Worm (Caenorhabditis elegans): Measurements from ENCODE around the gene rab-7.

rab-7 gene

DNA sequence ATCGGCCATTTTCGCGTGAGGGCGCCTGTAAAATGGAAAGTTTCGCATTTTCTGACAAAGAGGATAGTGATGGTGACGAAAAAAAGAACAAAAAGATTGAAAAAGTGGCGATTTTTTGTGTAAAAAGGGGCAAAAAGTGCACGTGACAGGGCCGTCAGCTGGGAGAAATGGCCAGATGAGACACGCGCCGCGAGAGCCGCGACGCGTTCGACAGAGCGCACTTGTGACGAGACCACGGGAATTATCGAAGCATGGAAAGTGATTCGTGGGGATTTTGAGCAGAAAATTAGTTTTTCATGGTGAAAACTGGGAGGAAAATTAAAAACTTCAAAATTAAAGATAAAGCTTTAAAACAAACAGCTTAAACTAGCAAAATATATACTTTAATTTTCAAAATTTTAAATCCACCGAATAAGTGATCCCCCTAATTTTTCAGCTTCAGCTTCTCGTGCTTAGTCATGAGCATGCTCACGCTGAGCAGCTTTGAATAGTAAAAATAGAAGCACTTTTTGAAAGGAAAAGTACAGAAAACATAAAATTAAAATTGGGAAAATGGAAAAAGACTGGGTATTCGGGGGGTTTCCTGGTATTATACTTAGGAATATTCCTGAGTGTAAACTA lies 886 bp upstream of the rab-7 start, which contains the start of gene W03C9.5 (continued):
- TF ChIP-seq ceh-9 (tag; optimal IDR thresholded peaks at IDR 0.05): no peak
- TF ChIP-seq R02D3.7 (tag; optimal IDR thresholded peaks at IDR 0.05): peak; percentile 78
- peak; percentile 86 for TF ChIP-seq nhr-23 (tag; optimal IDR thresholded peaks at IDR 0.05)
- TF ChIP-seq tbx-2 (tag; optimal IDR thresholded peaks at IDR 0.05): peak; percentile 54
- TF ChIP-seq elt-2 (tag; optimal IDR thresholded peaks at IDR 0.05): peak; percentile 77
- peak; percentile 29 for TF ChIP-seq elt-1 (tag; optimal IDR thresholded peaks at IDR 0.05)
- TF ChIP-seq lin-15B (tag; optimal IDR thresholded peaks at IDR 0.05): peak; percentile 98

DNA sequence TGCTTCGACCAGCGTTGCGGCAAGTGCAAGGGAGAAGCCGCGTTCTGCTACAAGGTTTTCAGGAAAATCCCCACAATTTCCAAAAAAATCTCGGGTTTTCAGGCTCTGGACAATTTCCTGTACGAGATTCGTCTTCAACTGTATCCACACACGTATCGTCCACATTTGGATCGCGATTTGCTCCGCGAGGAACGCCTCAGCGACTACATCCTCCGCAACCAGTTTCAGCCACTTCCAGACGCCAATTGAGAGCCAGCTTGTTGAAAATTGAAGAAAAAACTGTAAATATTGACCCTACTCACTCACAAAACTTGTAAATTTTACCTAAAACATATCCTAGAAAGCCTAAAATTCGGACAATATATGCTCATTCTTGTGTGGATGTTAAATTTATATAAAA lies 1.9 kb downstream of the rab-7 start:
- TF ChIP-seq ceh-82 (tag; optimal IDR thresholded peaks at IDR 0.05) (no peak), hmg-11 (tag; optimal IDR thresholded peaks at IDR 0.05) (no peak), pqm-1 (tag; optimal IDR thresholded peaks at IDR 0.05) (no peak), nhr-28 (tag; optimal IDR thresholded peaks at IDR 0.05) (no peak), nhr-25 (tag; optimal IDR thresholded peaks at IDR 0.05) (no peak), nhr-23 (tag; optimal IDR thresholded peaks at IDR 0.05) (no peak), lsy-12 (tag; optimal IDR thresholded peaks at IDR 0.05) (peak; percentile 10), lin-39 (tag; optimal IDR thresholded peaks at IDR 0.05) (no peak), jun-1 (tag; optimal IDR thresholded peaks at IDR 0.05) (no peak), ama-1 (optimal IDR thresholded peaks at IDR 0.05) (peak; percentile 65), ceh-28 (tag; optimal IDR thresholded peaks at IDR 0.05) (no peak), unc-62 (GFP tag; optimal IDR thresholded peaks at IDR 0.05) (no peak), ztf-11 (tag; optimal IDR thresholded peaks at IDR 0.05) (no peak)

DNA sequence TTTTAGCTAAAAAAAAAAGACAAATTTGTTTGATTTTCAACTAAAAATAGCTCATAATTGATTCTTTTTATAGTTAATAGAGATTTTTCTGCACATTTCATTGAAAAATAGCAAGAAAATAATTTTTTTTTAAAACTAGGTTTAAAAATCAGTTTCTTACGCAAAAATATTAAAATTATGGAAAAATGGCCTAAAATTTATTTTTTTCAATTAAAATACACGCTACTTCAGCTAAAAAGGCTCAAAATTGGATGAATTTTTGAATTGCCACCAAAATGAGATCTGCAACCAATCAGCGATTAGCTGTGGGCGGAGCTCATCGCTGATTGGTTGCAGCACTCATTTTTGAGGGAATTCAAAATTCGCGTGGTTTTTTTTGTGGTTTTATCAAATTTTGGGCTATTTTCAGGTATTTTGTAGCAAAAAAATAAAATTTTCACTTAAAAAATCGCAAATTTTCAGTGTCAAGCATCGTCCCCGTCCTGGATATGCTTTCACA lies 3.5 kb downstream of the rab-7 start:
- peak; percentile 79 for TF ChIP-seq nfya-1 (tag; optimal IDR thresholded peaks at IDR 0.05; ENCODE audit: insufficient read depth)
- no peak for TF ChIP-seq ztf-4 (tag; optimal IDR thresholded peaks at IDR 0.05)

DNA sequence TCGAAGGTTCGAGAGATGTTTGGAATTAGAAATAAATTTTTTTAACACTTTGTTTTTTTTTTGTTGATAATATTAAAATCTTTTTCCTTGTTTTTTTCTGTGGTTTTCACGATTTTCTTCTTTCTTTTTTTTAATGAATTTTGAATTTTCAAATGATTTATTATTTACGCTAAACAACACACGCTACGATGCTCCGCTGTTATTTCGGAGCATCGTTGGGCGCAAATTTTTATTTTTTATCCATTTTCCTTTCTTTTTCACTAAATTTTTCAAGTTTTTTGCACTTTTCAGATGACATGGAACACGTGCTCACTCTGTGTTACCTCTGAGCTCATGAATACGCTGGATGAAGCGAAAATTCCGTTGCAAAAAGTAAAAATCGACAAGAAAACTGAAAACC lies 4.6 kb downstream of the rab-7 start, which contains the start of the genes W03C9.1 and W03C9.2:
Gene W03C9.1, minus strand, starts transcription at position 46 of the 400 bp plus-strand sequence.
Gene W03C9.2, plus strand, starts transcription at position 286 of the 400 bp plus-strand sequence.
- TF ChIP-seq ceh-82 (tag; optimal IDR thresholded peaks at IDR 0.05) (no peak), ZK546.5 (tag; optimal IDR thresholded peaks at IDR 0.05) (no peak), nhr-76 (tag; optimal IDR thresholded peaks at IDR 0.05) (no peak), ceh-28 (tag; optimal IDR thresholded peaks at IDR 0.05) (no peak), tbx-2 (tag; optimal IDR thresholded peaks at IDR 0.05) (no peak), R02D3.7 (tag; optimal IDR thresholded peaks at IDR 0.05) (no peak), lin-15B (tag; optimal IDR thresholded peaks at IDR 0.05) (peak; percentile 11)

DNA sequence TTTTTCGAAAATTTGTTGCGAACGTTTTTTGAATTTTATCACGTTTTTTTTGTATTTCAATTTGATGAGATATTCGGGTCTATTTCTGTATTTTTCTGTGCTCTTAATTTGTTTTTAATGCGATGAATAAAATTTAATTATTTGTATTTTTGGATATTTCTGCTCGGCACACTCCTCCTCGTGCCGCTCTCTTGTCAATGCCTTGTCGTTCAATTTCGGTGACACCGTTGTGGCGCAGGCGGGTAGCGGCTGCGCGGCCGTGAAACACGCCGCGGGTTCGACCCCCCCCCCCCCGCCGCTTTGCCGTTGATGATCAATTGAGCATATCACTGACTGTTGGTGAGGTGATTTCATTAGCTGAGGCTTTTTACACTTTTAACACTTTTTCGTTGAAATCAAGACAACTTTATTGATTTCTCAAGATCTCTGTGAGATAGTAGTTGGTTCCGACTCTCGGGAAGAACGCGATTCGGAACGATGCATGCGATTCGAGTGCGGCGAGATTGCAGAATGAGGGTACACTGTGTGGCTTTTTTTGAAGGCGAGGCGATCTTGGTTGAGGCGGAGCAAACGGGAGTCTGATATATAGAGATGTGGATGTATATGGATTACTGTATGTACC lies 6.0 kb downstream of the rab-7 start:
- TF ChIP-seq nhr-43 (tag; optimal IDR thresholded peaks at IDR 0.05; ENCODE audit: poor library complexity, severe bottlenecking) (peak; percentile 55), hmg-11 (tag; optimal IDR thresholded peaks at IDR 0.05) (peak; percentile 93), zag-1 (tag; optimal IDR thresholded peaks at IDR 0.05) (no peak), egl-27 (tag; optimal IDR thresholded peaks at IDR 0.05) (no peak), tbx-2 (tag; optimal IDR thresholded peaks at IDR 0.05) (peak; percentile 80), fkh-2 (tag; optimal IDR thresholded peaks at IDR 0.05) (no peak), ceh-16 (tag; optimal IDR thresholded peaks at IDR 0.05) (no peak), nfya-1 (tag; optimal IDR thresholded peaks at IDR 0.05; ENCODE audit: insufficient read depth) (peak; percentile 62), fos-1 (tag; optimal IDR thresholded peaks at IDR 0.05) (no peak), ztf-4 (tag; optimal IDR thresholded peaks at IDR 0.05) (peak; percentile 22), ztf-11 (tag; optimal IDR thresholded peaks at IDR 0.05) (no peak), ama-1 (optimal IDR thresholded peaks at IDR 0.05) (no peak), lin-39 (tag; optimal IDR thresholded peaks at IDR 0.05) (peak; percentile 89), nhr-237 (tag; optimal IDR thresholded peaks at IDR 0.05) (no peak), eor-1 (tag; optimal IDR thresholded peaks at IDR 0.05) (no peak), R02D3.7 (tag; optimal IDR thresholded peaks at IDR 0.05) (peak; percentile 68), pha-4 (tag; optimal IDR thresholded peaks at IDR 0.05) (peak; percentile 73), pqm-1 (tag; optimal IDR thresholded peaks at IDR 0.05) (no peak), ceh-82 (tag; optimal IDR thresholded peaks at IDR 0.05) (peak; percentile 36), jun-1 (tag; optimal IDR thresholded peaks at IDR 0.05) (peak; percentile 27), ZK546.5 (tag; optimal IDR thresholded peaks at IDR 0.05) (no peak), mdl-1 (tag; optimal IDR thresholded peaks at IDR 0.05) (no peak), nhr-11 (tag; optimal IDR thresholded peaks at IDR 0.05) (no peak), skn-1 (tag; optimal IDR thresholded peaks at IDR 0.05) (no peak), nhr-23 (tag; optimal IDR thresholded peaks at IDR 0.05) (peak; percentile 12), nhr-76 (tag; optimal IDR thresholded peaks at IDR 0.05) (peak; percentile 15), lsy-12 (tag; optimal IDR thresholded peaks at IDR 0.05) (peak; percentile 88), elt-1 (tag; optimal IDR thresholded peaks at IDR 0.05) (no peak), ceh-9 (tag; optimal IDR thresholded peaks at IDR 0.05) (no peak), nhr-77 (tag; optimal IDR thresholded peaks at IDR 0.05) (no peak), nhr-67 (tag; optimal IDR thresholded peaks at IDR 0.05) (no peak), sea-2 (GFP tag; optimal IDR thresholded peaks at IDR 0.05) (peak; percentile 66), egl-5 (tag; optimal IDR thresholded peaks at IDR 0.05) (no peak), unc-39 (tag; optimal IDR thresholded peaks at IDR 0.05) (no peak), elt-2 (tag; optimal IDR thresholded peaks at IDR 0.05) (peak; percentile 57), nhr-28 (tag; optimal IDR thresholded peaks at IDR 0.05) (no peak)
